Worm (Caenorhabditis elegans) whole organism, mixed stage, embryonic: ENCODE measurements around the gene pmt-1.

Experiments
- blmp-1 ChIP-seq: fragments of 150-350 bp; optimal IDR thresholded peaks from 2 replicates; lab custom pipeline; 2014; ENCODE audit warnings: missing biosample characterization, missing genetic modification characterization
- ceh-83 ChIP-seq: fragments of 200-800 bp; sonication (Bioruptor generic); optimal IDR thresholded peaks from 2 replicates; lab custom pipeline; 2018; ENCODE audit warnings: mild to moderate bottlenecking, missing genetic modification characterization, missing compliant biosample characterization
- elt-3 ChIP-seq: fragments of 150-350 bp; optimal IDR thresholded peaks from 2 replicates; lab custom pipeline; 2014; ENCODE audit warnings: missing biosample characterization, missing genetic modification characterization
- flh-1 ChIP-seq: fragments of 200-800 bp; sonication (Bioruptor generic); optimal IDR thresholded peaks from 2 replicates; lab custom pipeline; 2018; ENCODE audit warnings: mild to moderate bottlenecking, missing genetic modification characterization, moderate library complexity, missing compliant biosample characterization
- mep-1 ChIP-seq: fragments of 150-350 bp; optimal IDR thresholded peaks from 2 replicates; lab custom pipeline; 2017; ENCODE audit warnings: missing biosample characterization, missing genetic modification reagents, missing genetic modification characterization, inconsistent platforms
- nhr-237 ChIP-seq: fragments of 150-350 bp; optimal IDR thresholded peaks from 2 replicates; lab custom pipeline; 2014; ENCODE audit warnings: missing biosample characterization, missing genetic modification characterization
- nhr-28 ChIP-seq: fragments of 150-350 bp; optimal IDR thresholded peaks from 2 replicates; lab custom pipeline; 2014; ENCODE audit warnings: missing biosample characterization, missing genetic modification characterization
- sptf-1 ChIP-seq: sonication (generic microtip); optimal IDR thresholded peaks from 2 replicates; lab custom pipeline; 2017; ENCODE audit warnings: mild to moderate bottlenecking, missing genetic modification characterization, moderate library complexity, missing compliant biosample characterization
- unc-62 ChIP-seq: fragments of 150-350 bp; optimal IDR thresholded peaks from 2 replicates; lab custom pipeline; 2014; ENCODE audit warnings: missing biosample characterization, missing genetic modification reagents, missing genetic modification characterization
- ztf-11 ChIP-seq: fragments of 150-350 bp; optimal IDR thresholded peaks from 2 replicates; lab custom pipeline; 2014; ENCODE audit warnings: missing biosample characterization, missing genetic modification characterization

- TF ChIP-seq blmp-1 (tag; lab: Kevin White, UChicago) (no peak), flh-1 (GFP tag; lab: Kevin White, UChicago) (no peak), unc-62 (GFP tag; lab: Kevin White, UChicago) (no peak), nhr-237 (tag; lab: Kevin White, UChicago) (no peak), ceh-83 (GFP tag; lab: Kevin White, UChicago) (no peak), ztf-11 (no peak), elt-3 (tag; lab: Kevin White, UChicago) (no peak), mep-1 (tag; lab: Kevin White, UChicago) (no peak), nhr-28 (tag; lab: Kevin White, UChicago) (no peak), sptf-1 (tag; lab: Kevin White, UChicago) (no peak)
Measured at ce11 chrII:5305121-5305520, 22.8 kb upstream of the pmt-1 start.
